Worm (Caenorhabditis elegans): ENCODE data around the gene vha-2.

DNA sequence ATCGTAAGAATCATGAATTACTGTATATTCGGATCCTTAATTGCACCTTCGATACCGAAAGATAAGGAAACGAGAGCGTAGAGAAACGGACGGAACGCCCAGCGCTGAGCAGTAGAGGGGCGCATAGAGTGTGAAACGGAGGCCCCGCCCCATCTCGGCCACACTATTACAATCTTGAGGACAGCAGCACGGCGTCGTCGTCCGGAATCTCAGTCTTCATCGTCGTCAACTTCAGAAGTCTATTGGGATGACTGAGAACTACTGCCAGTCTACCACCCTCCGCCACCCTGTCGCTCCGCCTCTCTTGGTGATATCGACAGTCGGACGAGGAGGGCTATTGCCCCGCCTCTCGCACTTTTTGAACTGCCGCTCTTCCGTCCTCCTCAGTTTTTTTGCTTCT is 17.2 kb upstream of the vha-2 start:
- TF ChIP-seq dao-5 (tag; optimal IDR thresholded peaks at IDR 0.05) (no peak), him-1 (tag; optimal IDR thresholded peaks at IDR 0.05) (no peak)
